Fruit fly (Drosophila melanogaster): ENCODE measurements around the gene CG8813.

dm6 chr2L:2857862-2858734 lies 11.4 kb upstream of the CG8813 start:
- TF ChIP-seq hb (GFP tag; IDR thresholded peaks at IDR 0.05; ENCODE audit: partially characterized antibody) (no peak), CG2889 (GFP tag; IDR thresholded peaks at IDR 0.05) (no peak), hbn (GFP tag; IDR thresholded peaks at IDR 0.05; ENCODE audit: partially characterized antibody) (no peak)
